Fruit fly (Drosophila melanogaster) whole organism, embryonic: ENCODE measurements around the gene CG9316.

ENCODE experiments used
- Antp ChIP-seq: fragments of 200-800 bp; sonication (Bioruptor generic); optimal IDR thresholded peaks from 3 replicates; lab custom pipeline; 2016; ENCODE audit warnings: missing biosample characterization, missing genetic modification characterization
- B-H1 ChIP-seq: fragments of 200-800 bp; sonication (Bioruptor generic); IDR thresholded peaks from 3 replicates; pipeline ENCODE4 v1.3.6; 2022; ENCODE audit warnings: missing biosample characterization, missing genetic modification characterization
- Bgb ChIP-seq: fragments of 200-800 bp; sonication (Bioruptor generic); IDR thresholded peaks from 2 replicates; pipeline ENCODE4 v1.3.6; 2022; ENCODE audit warnings: missing biosample characterization, missing genetic modification characterization; ENCODE audit not compliant: partially characterized antibody
- CG10366 ChIP-seq: fragments of 200-800 bp; sonication (Bioruptor generic); IDR thresholded peaks from 2 replicates; pipeline ENCODE4 v1.3.6; 2022; ENCODE audit warnings: missing biosample characterization, missing genetic modification characterization
- CG10565 ChIP-seq: fragments of 200-800 bp; sonication (Bioruptor generic); optimal IDR thresholded peaks from 3 replicates; lab custom pipeline; 2016; ENCODE audit warnings: missing biosample characterization, mild to moderate bottlenecking, missing genetic modification characterization
- CG17359 ChIP-seq: fragments of 200-800 bp; sonication (Bioruptor generic); optimal IDR thresholded peaks from 3 replicates; lab custom pipeline; 2018; ENCODE audit warnings: missing biosample characterization, mild to moderate bottlenecking, missing genetic modification characterization, moderate library complexity
- CG17612 ChIP-seq: fragments of 200-800 bp; sonication (Bioruptor generic); IDR thresholded peaks from 2 replicates; pipeline ENCODE4 v1.3.6; 2022; ENCODE audit warnings: missing biosample characterization, missing genetic modification characterization
- CG18262 ChIP-seq: fragments of 200-800 bp; optimal IDR thresholded peaks from 3 replicates; lab custom pipeline; 2019; ENCODE audit warnings: missing biosample characterization, mild to moderate bottlenecking, missing genetic modification characterization, moderate library complexity
- CG18619 ChIP-seq: fragments of 200-800 bp; sonication (Bioruptor generic); optimal IDR thresholded peaks from 3 replicates; lab custom pipeline; 2017; ENCODE audit warnings: missing biosample characterization, mild to moderate bottlenecking, missing genetic modification characterization
- CG3163 ChIP-seq: fragments of 200-800 bp; sonication (Bioruptor generic); optimal IDR thresholded peaks from 3 replicates; lab custom pipeline; 2016; ENCODE audit warnings: missing biosample characterization, missing genetic modification characterization
- CG32772 ChIP-seq: fragments of 200-800 bp; sonication (Bioruptor generic); IDR thresholded peaks from 2 replicates; pipeline ENCODE4 v1.3.6; 2022; ENCODE audit warnings: missing biosample characterization, missing genetic modification characterization
- CG34422 ChIP-seq: fragments of 200-800 bp; sonication (Bioruptor generic); IDR thresholded peaks from 3 replicates; pipeline ENCODE4 v1.3.6; 2022; ENCODE audit warnings: missing biosample characterization, missing genetic modification characterization
- CG4424 ChIP-seq: fragments of 200-800 bp; sonication (Bioruptor generic); optimal IDR thresholded peaks from 3 replicates; lab custom pipeline; 2016; ENCODE audit warnings: missing biosample characterization, missing genetic modification characterization
- CG5953 ChIP-seq: fragments of 200-800 bp; sonication (Bioruptor generic); IDR thresholded peaks from 2 replicates; pipeline ENCODE4 v1.3.6; 2022; ENCODE audit warnings: missing biosample characterization, missing genetic modification characterization
- CG7786 ChIP-seq: fragments of 200-800 bp; sonication (Bioruptor generic); optimal IDR thresholded peaks from 2 replicates; lab custom pipeline; 2016; ENCODE audit warnings: missing biosample characterization, missing genetic modification characterization
- Dad ChIP-seq: fragments of 200-800 bp; sonication (Bioruptor generic); optimal IDR thresholded peaks from 3 replicates; lab custom pipeline; 2016; ENCODE audit warnings: missing biosample characterization, missing genetic modification characterization
- Doc3 ChIP-seq: fragments of 200-800 bp; sonication (Bioruptor generic); IDR thresholded peaks from 3 replicates; pipeline ENCODE4 v1.3.6; 2022; ENCODE audit warnings: missing biosample characterization, missing genetic modification characterization; ENCODE audit not compliant: partially characterized antibody
- Ets65A ChIP-seq: fragments of 200-800 bp; sonication (Bioruptor generic); peaks from one replicate; lab custom pipeline; 2016; ENCODE audit warnings: missing biosample characterization, missing genetic modification characterization
- Fer1 ChIP-seq: fragments of 200-800 bp; sonication (Bioruptor generic); optimal IDR thresholded peaks from 2 replicates; lab custom pipeline; 2017; ENCODE audit warnings: missing biosample characterization, mild to moderate bottlenecking, missing genetic modification characterization
- Fer3 ChIP-seq: fragments of 200-800 bp; sonication (Bioruptor generic); optimal IDR thresholded peaks from 2 replicates; lab custom pipeline; 2018; ENCODE audit warnings: missing biosample characterization, mild to moderate bottlenecking, missing genetic modification characterization, moderate library complexity
- HmgD ChIP-seq: fragments of 200-800 bp; sonication (Bioruptor generic); optimal IDR thresholded peaks from 3 replicates; lab custom pipeline; 2016; ENCODE audit warnings: missing biosample characterization, missing genetic modification characterization
- HmgZ ChIP-seq: fragments of 200-800 bp; sonication (Bioruptor generic); optimal IDR thresholded peaks from 2 replicates; lab custom pipeline; 2018; ENCODE audit warnings: missing biosample characterization, mild to moderate bottlenecking, missing genetic modification characterization
- Hr3 ChIP-seq: fragments of 200-800 bp; sonication (Bioruptor generic); optimal IDR thresholded peaks from 3 replicates; lab custom pipeline; 2016; ENCODE audit warnings: missing biosample characterization, missing genetic modification characterization
- Jarid2 ChIP-seq: fragments of 200-800 bp; sonication (Bioruptor generic); optimal IDR thresholded peaks from 3 replicates; lab custom pipeline; 2017; ENCODE audit warnings: mild to moderate bottlenecking, missing biosample characterization, missing genetic modification reagents, missing genetic modification characterization
- Nf-YB ChIP-seq: fragments of 200-800 bp; sonication (Bioruptor generic); optimal IDR thresholded peaks from 3 replicates; lab custom pipeline; 2019; ENCODE audit warnings: missing biosample characterization, mild to moderate bottlenecking, missing genetic modification characterization, moderate library complexity
- NfI ChIP-seq: fragments of 200-800 bp; sonication (Bioruptor generic); optimal IDR thresholded peaks from 3 replicates; lab custom pipeline; 2018; ENCODE audit warnings: missing biosample characterization, mild to moderate bottlenecking, missing genetic modification characterization, moderate library complexity
- Sry-β ChIP-seq: fragments of 200-800 bp; sonication (Bioruptor generic); optimal IDR thresholded peaks from 2 replicates; lab custom pipeline; 2018; ENCODE audit warnings: missing biosample characterization, mild to moderate bottlenecking, missing genetic modification characterization, moderate library complexity
- Ssrp ChIP-seq: fragments of 200-800 bp; sonication (Bioruptor generic); optimal IDR thresholded peaks from 2 replicates; lab custom pipeline; 2018; ENCODE audit warnings: missing biosample characterization, mild to moderate bottlenecking, missing genetic modification characterization, moderate library complexity
- Xrp1 ChIP-seq: fragments of 200-800 bp; sonication (Bioruptor generic); IDR thresholded peaks from 2 replicates; pipeline ENCODE4 v1.3.6; 2022; ENCODE audit warnings: missing biosample characterization, missing genetic modification characterization
- chinmo ChIP-seq: fragments of 200-800 bp; sonication (Bioruptor generic); IDR thresholded peaks from 4 replicates; pipeline ENCODE4 v1.3.6; 2022; ENCODE audit warnings: missing biosample characterization, missing genetic modification characterization; ENCODE audit not compliant: partially characterized antibody
- chm ChIP-seq: fragments of 200-800 bp; sonication (Bioruptor generic); IDR thresholded peaks from 2 replicates; pipeline ENCODE4 v1.3.6; 2022; ENCODE audit warnings: missing biosample characterization, missing genetic modification characterization
- chn ChIP-seq: fragments of 200-800 bp; sonication (Bioruptor generic); optimal IDR thresholded peaks from 2 replicates; lab custom pipeline; 2016; ENCODE audit warnings: missing biosample characterization, missing genetic modification characterization
- dpn ChIP-seq, 2 experiments: fragments of 200-800 bp; sonication (Bioruptor generic); optimal IDR thresholded peaks; 3 replicates each; lab custom pipeline; 2016; ENCODE audit warnings: missing biosample characterization in 2 of 2, missing genetic modification characterization in 2 of 2
- dysf ChIP-seq: fragments of 200-800 bp; sonication (Bioruptor generic); IDR thresholded peaks from 3 replicates; pipeline ENCODE4 v1.3.6; 2022; ENCODE audit warnings: missing biosample characterization, missing genetic modification characterization
- ems ChIP-seq: fragments of 200-800 bp; sonication (Bioruptor generic); optimal IDR thresholded peaks from 3 replicates; lab custom pipeline; 2016; ENCODE audit warnings: missing biosample characterization, missing genetic modification characterization
- exex ChIP-seq: fragments of 200-800 bp; sonication (Bioruptor generic); optimal IDR thresholded peaks from 4 replicates; lab custom pipeline; 2018; ENCODE audit warnings: missing biosample characterization, mild to moderate bottlenecking, missing genetic modification characterization, moderate library complexity
- fd96Cb ChIP-seq: fragments of 200-800 bp; sonication (Bioruptor generic); optimal IDR thresholded peaks from 2 replicates; lab custom pipeline; 2018; ENCODE audit warnings: missing biosample characterization, mild to moderate bottlenecking, missing genetic modification characterization, moderate library complexity
- gsb-n ChIP-seq: fragments of 200-800 bp; sonication (Bioruptor generic); optimal IDR thresholded peaks from 3 replicates; lab custom pipeline; 2018; ENCODE audit warnings: missing biosample characterization, mild to moderate bottlenecking, missing genetic modification characterization
- gt ChIP-seq: fragments of 200-800 bp; sonication (Bioruptor generic); IDR thresholded peaks from 2 replicates; pipeline ENCODE4 v1.3.6; 2022; ENCODE audit warnings: missing biosample characterization, missing genetic modification characterization
- ham ChIP-seq: fragments of 200-800 bp; sonication (Bioruptor generic); IDR thresholded peaks from 2 replicates; pipeline ENCODE4 v1.3.6; 2022; ENCODE audit warnings: missing biosample characterization, missing genetic modification characterization
- hbn ChIP-seq: fragments of 200-800 bp; sonication (Bioruptor generic); IDR thresholded peaks from 2 replicates; pipeline ENCODE4 v1.3.6; 2022; ENCODE audit warnings: missing biosample characterization, missing genetic modification characterization; ENCODE audit not compliant: partially characterized antibody
- inv ChIP-seq: fragments of 200-800 bp; sonication (Bioruptor generic); IDR thresholded peaks from 2 replicates; pipeline ENCODE4 v1.3.6; 2022; ENCODE audit warnings: missing biosample characterization, missing genetic modification characterization; ENCODE audit not compliant: partially characterized antibody
- pfk ChIP-seq: fragments of 200-800 bp; sonication (Bioruptor generic); optimal IDR thresholded peaks from 2 replicates; lab custom pipeline; 2018; ENCODE audit warnings: missing biosample characterization, mild to moderate bottlenecking, missing genetic modification characterization, moderate library complexity
- sc ChIP-seq, 3 experiments: fragments of >200 bp in 2 of 3; fragments of 200-800 bp in 1 of 3; sonication (Bioruptor generic) in 1 of 3; optimal IDR thresholded peaks; 2 replicates in 2 of 3; 3 replicates in 1 of 3; lab custom pipeline; 2017; ENCODE audit warnings: mild to moderate bottlenecking in 1 of 3, missing biosample characterization in 1 of 3, missing genetic modification characterization in 1 of 3, missing genetic modification reagents in 1 of 3
- slbo ChIP-seq: fragments of 200-800 bp; sonication (Bioruptor generic); IDR thresholded peaks from 2 replicates; pipeline ENCODE4 v1.3.6; 2022; ENCODE audit warnings: missing biosample characterization, missing genetic modification characterization
- ssp ChIP-seq: fragments of 200-800 bp; sonication (Bioruptor generic); IDR thresholded peaks from 2 replicates; pipeline ENCODE4 v1.3.6; 2022; ENCODE audit warnings: missing biosample characterization, missing genetic modification characterization
- tgo ChIP-seq: fragments of 200-800 bp; sonication (Bioruptor generic); IDR thresholded peaks from 3 replicates; pipeline ENCODE4 v1.3.6; 2022; ENCODE audit warnings: missing biosample characterization, missing genetic modification characterization
- toy ChIP-seq: fragments of 200-800 bp; sonication (Bioruptor generic); IDR thresholded peaks from 2 replicates; pipeline ENCODE4 v1.3.6; 2022; ENCODE audit warnings: missing biosample characterization, missing genetic modification characterization
- vnd ChIP-seq: fragments of 200-800 bp; sonication (Bioruptor generic); IDR thresholded peaks from 3 replicates; pipeline ENCODE4 v1.3.6; 2022; ENCODE audit warnings: missing biosample characterization, missing genetic modification characterization; ENCODE audit not compliant: partially characterized antibody
- wek ChIP-seq: fragments of 200-800 bp; sonication (Bioruptor generic); optimal IDR thresholded peaks from 3 replicates; lab custom pipeline; 2018; ENCODE audit warnings: missing biosample characterization, mild to moderate bottlenecking, missing genetic modification characterization, moderate library complexity
- zen2 ChIP-seq: fragments of 200-800 bp; sonication (Bioruptor generic); IDR thresholded peaks from 3 replicates; pipeline ENCODE4 v1.3.6; 2022; ENCODE audit warnings: missing biosample characterization, missing genetic modification characterization; ENCODE audit not compliant: partially characterized antibody

The CG9316 gene

dm6 chr2L:20716077-20716476 is 10.3 kb downstream of the CG9316 start (continued):
- TF ChIP-seq Xrp1 (GFP tag; lab: Robert Waterston, UW) (no peak), Ets65A (GFP tag; lab: Kevin White, UChicago) (no peak), CG4424 (no peak), tgo (GFP tag; lab: Robert Waterston, UW) (no peak), CG18619 (GFP tag; lab: Kevin White, UChicago) (no peak), dysf (GFP tag; lab: Robert Waterston, UW) (no peak), Jarid2 (GFP tag; lab: Kevin White, UChicago) (peak; percentile 20), gsb-n (tag; lab: Kevin White, UChicago) (peak; percentile 67), inv (GFP tag; lab: Robert Waterston, UW) (no peak), Sry-β (GFP tag; lab: Kevin White, UChicago) (no peak), zen2 (GFP tag; lab: Robert Waterston, UW) (no peak), CG10565 (no peak), HmgD (GFP tag; lab: Kevin White, UChicago) (no peak), Antp (GFP tag; lab: Kevin White, UChicago) (no peak), chm (no peak; the same call in 1 of the 2 replicates), Dad (GFP tag; lab: Kevin White, UChicago) (no peak), CG32772 (GFP tag; lab: Robert Waterston, UW) (no peak), CG3163 (GFP tag; lab: Kevin White, UChicago) (no peak), HmgZ (tag; lab: Kevin White, UChicago) (no peak), Bgb (no peak), Doc3 (GFP tag; lab: Robert Waterston, UW) (no peak), gt (GFP tag; lab: Robert Waterston, UW) (no peak), Hr3 (no peak), slbo (GFP tag; lab: Robert Waterston, UW) (no peak), CG7786 (GFP tag; lab: Kevin White, UChicago) (no peak), hbn (GFP tag; lab: Robert Waterston, UW) (0 out of 2 replicates have a peak, but pooled peaks have one; percentile 16), ems (no peak), toy (GFP tag; lab: Robert Waterston, UW) (no peak), pfk (GFP tag; lab: Kevin White, UChicago) (no peak), ssp (GFP tag; lab: Robert Waterston, UW) (no peak), fd96Cb (tag; lab: Kevin White, UChicago) (no peak), chinmo (peak; percentile 97), ham (no peak), CG18262 (tag; lab: Kevin White, UChicago) (peak; percentile 34), sc (optimal IDR thresholded peaks at IDR 0.05; lab: Kevin White, UChicago) (no peak), sc (GFP tag; optimal IDR thresholded peaks at IDR 0.05; lab: Kevin White, UChicago) (peak; percentile 12), exex (no peak), chn (GFP tag; lab: Kevin White, UChicago) (no peak), B-H1 (GFP tag; lab: Robert Waterston, UW) (no peak), CG10366 (GFP tag; lab: Robert Waterston, UW) (no peak), Nf-YB (no peak), CG17612 (no peak), Fer3 (tag; lab: Kevin White, UChicago) (no peak), dpn (GFP tag; optimal IDR thresholded peaks at IDR 0.05; lab: Kevin White, UChicago) (no peak), CG5953 (GFP tag; lab: Robert Waterston, UW) (no peak), vnd (GFP tag; lab: Robert Waterston, UW) (no peak), CG17359 (tag; lab: Kevin White, UChicago) (no peak), CG34422 (no peak), Fer1 (no peak), NfI (no peak), Ssrp (tag; lab: Kevin White, UChicago) (no peak), wek (GFP tag; lab: Kevin White, UChicago) (no peak)
